Fruit fly (Drosophila melanogaster): Measurements from ENCODE around the gene CG12607.
A peak's percentile ranks its signal among the peaks of the same experiment; 100 is the strongest.

Gene CG12607

dm6 chr3L:4415326-4416274, 30.8 kb upstream of the CG12607 start:
- TF ChIP-seq tj (GFP tag; optimal IDR thresholded peaks at IDR 0.05) (no peak), CG1620 (GFP tag; optimal IDR thresholded peaks at IDR 0.05) (peak; percentile 8), toe (GFP tag; optimal IDR thresholded peaks at IDR 0.05) (peak; percentile 24), CG5204 (GFP tag; optimal IDR thresholded peaks at IDR 0.05) (peak; percentile 37), Crg-1 (GFP tag; optimal IDR thresholded peaks at IDR 0.05) (no peak), CG7101 (tag; optimal IDR thresholded peaks at IDR 0.05) (peak; percentile 53), bab1 (GFP tag; optimal IDR thresholded peaks at IDR 0.05) (no peak), kay (GFP tag; ENCODE audit: borderline replicate concordance) (no peak), Clk (GFP tag; optimal IDR thresholded peaks at IDR 0.05) (no peak), CG11617 (GFP tag; optimal IDR thresholded peaks at IDR 0.05) (no peak), pad (GFP tag; optimal IDR thresholded peaks at IDR 0.05) (no peak), CG12768 (GFP tag; optimal IDR thresholded peaks at IDR 0.05) (peak; percentile 94), ovo (GFP tag; optimal IDR thresholded peaks at IDR 0.05) (no peak), CG7045 (GFP tag; optimal IDR thresholded peaks at IDR 0.05) (peak; percentile 17), CG33017 (tag; optimal IDR thresholded peaks at IDR 0.05) (peak; percentile 39), Mnt (GFP tag; optimal IDR thresholded peaks at IDR 0.05) (peak; percentile 41), cic (GFP tag; optimal IDR thresholded peaks at IDR 0.05) (peak; percentile 87), cnc (optimal IDR thresholded peaks at IDR 0.05) (peak; percentile 10 to 68), Hr96 (GFP tag; optimal IDR thresholded peaks at IDR 0.05) (peak; percentile 19), CG14711 (tag; optimal IDR thresholded peaks at IDR 0.05) (no peak)

dm6 chr3L:4417068-4417467, 29.3 kb upstream of the CG12607 start:
- TF ChIP-seq toe (GFP tag; optimal IDR thresholded peaks at IDR 0.05) (no peak), kay (GFP tag; ENCODE audit: borderline replicate concordance) (peak; percentile 74), CG12768 (GFP tag; optimal IDR thresholded peaks at IDR 0.05) (no peak)

DNA sequence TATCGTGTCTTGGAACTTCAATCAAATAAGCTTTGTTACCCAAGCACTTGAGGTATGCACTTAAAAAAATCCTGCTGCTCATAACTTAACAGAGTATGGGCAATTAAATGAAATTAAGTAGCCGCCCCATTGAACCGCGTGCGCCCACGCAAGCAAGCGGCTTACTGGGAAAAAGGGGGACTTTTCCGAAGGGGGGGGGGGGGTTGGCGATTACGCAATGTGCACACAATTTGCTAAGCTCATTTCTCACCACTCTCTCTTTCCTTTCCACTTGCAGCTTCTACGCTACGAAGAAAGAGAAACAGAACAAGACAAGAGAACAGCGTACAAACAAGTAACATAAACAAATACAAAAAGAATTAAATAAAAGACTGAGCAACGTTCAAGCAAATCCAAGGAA, 28.8 kb upstream of the CG12607 start:
- TF ChIP-seq Crg-1 (GFP tag; optimal IDR thresholded peaks at IDR 0.05) (no peak), CG11617 (GFP tag; optimal IDR thresholded peaks at IDR 0.05) (no peak), Clk (GFP tag; optimal IDR thresholded peaks at IDR 0.05) (no peak)

dm6 chr3L:4421362-4421761, 25.0 kb upstream of the CG12607 start, which contains the start of gene CG15020:
TSS of gene CG15020 (plus strand) at chr3L:4421662.
- no peak for TF ChIP-seq CG7045 (GFP tag; optimal IDR thresholded peaks at IDR 0.05)
- TF ChIP-seq pad (GFP tag; optimal IDR thresholded peaks at IDR 0.05), result no peak
- TF ChIP-seq bab1 (GFP tag; optimal IDR thresholded peaks at IDR 0.05), result no peak
- TF ChIP-seq Mnt (GFP tag; optimal IDR thresholded peaks at IDR 0.05), result no peak
- TF ChIP-seq Crg-1 (GFP tag; optimal IDR thresholded peaks at IDR 0.05), result no peak
- TF ChIP-seq Hr96 (GFP tag; optimal IDR thresholded peaks at IDR 0.05), result no peak
- no peak for TF ChIP-seq toe (GFP tag; optimal IDR thresholded peaks at IDR 0.05)
- no peak for TF ChIP-seq cnc (optimal IDR thresholded peaks at IDR 0.05)
- TF ChIP-seq Clk (GFP tag; optimal IDR thresholded peaks at IDR 0.05), result no peak
- no peak for TF ChIP-seq CG14711 (tag; optimal IDR thresholded peaks at IDR 0.05)
- no peak for TF ChIP-seq cic (GFP tag; optimal IDR thresholded peaks at IDR 0.05)
- TF ChIP-seq ovo (GFP tag; optimal IDR thresholded peaks at IDR 0.05), result no peak
- no peak for TF ChIP-seq CG11617 (GFP tag; optimal IDR thresholded peaks at IDR 0.05)
- TF ChIP-seq CG5204 (GFP tag; optimal IDR thresholded peaks at IDR 0.05), result no peak
- no peak for TF ChIP-seq CG33017 (tag; optimal IDR thresholded peaks at IDR 0.05)
- TF ChIP-seq CG1620 (GFP tag; optimal IDR thresholded peaks at IDR 0.05), result no peak
- TF ChIP-seq CG7101 (tag; optimal IDR thresholded peaks at IDR 0.05), result no peak
- no peak for TF ChIP-seq CG12768 (GFP tag; optimal IDR thresholded peaks at IDR 0.05)
- no peak for TF ChIP-seq tj (GFP tag; optimal IDR thresholded peaks at IDR 0.05)
- TF ChIP-seq kay (GFP tag; ENCODE audit: borderline replicate concordance), result no peak

- TF ChIP-seq pad (GFP tag; optimal IDR thresholded peaks at IDR 0.05), result no peak
- TF ChIP-seq Clk (GFP tag; optimal IDR thresholded peaks at IDR 0.05), result no peak
- TF ChIP-seq tj (GFP tag; optimal IDR thresholded peaks at IDR 0.05), result no peak
- no peak for TF ChIP-seq Crg-1 (GFP tag; optimal IDR thresholded peaks at IDR 0.05)
These were observed 19.8 kb upstream of the CG12607 start for dm6 chr3L:4426581-4426980.

- TF ChIP-seq Hr96 (GFP tag; optimal IDR thresholded peaks at IDR 0.05) (no peak), CG14711 (tag; optimal IDR thresholded peaks at IDR 0.05) (peak; percentile 80)
These were observed 17.3 kb upstream of the CG12607 start, which contains the start of gene nAChRbeta1 for dm6 chr3L:4428918-4429546. TSS of gene nAChRbeta1 (plus strand) at chr3L:4429349.

DNA sequence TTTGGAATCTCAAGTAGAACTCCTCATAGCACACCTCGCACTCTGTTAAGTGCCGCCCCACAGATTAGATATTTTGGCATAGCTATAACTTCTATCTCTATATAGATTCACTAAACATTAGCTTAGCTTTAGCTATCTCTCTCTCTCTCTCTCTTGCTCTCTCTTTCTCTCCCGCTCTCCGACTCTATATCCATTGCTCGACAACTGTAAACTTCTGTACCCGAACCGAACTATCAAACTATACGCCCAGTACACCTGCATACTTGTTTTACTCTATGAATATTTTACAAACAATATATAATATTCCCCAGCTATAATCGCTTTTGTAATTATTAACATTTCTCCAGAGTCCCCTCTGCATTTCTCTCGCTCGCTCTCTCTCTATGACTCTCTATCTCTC, 16.0 kb upstream of the CG12607 start:
- TF ChIP-seq CG14711 (tag; optimal IDR thresholded peaks at IDR 0.05) (no peak), CG7045 (GFP tag; optimal IDR thresholded peaks at IDR 0.05) (no peak), toe (GFP tag; optimal IDR thresholded peaks at IDR 0.05) (no peak), CG1620 (GFP tag; optimal IDR thresholded peaks at IDR 0.05) (no peak), Clk (GFP tag; optimal IDR thresholded peaks at IDR 0.05) (no peak)

Data from whole organism, adult.